Fruit fly (Drosophila melanogaster) whole organism, pupa: ENCODE results near the gene VGlut.

Source experiments
- CG10348 ChIP-seq: fragments of 200-800 bp; sonication (Bioruptor generic); IDR thresholded peaks from 2 replicates; pipeline ENCODE4 v1.3.6; 2022; ENCODE audit warnings: missing biosample characterization, missing genetic modification characterization
- Pif1B ChIP-seq: fragments of 200-800 bp; sonication (Bioruptor generic); optimal IDR thresholded peaks from 3 replicates; lab custom pipeline; 2016; ENCODE audit warnings: missing biosample characterization, missing genetic modification characterization

DNA sequence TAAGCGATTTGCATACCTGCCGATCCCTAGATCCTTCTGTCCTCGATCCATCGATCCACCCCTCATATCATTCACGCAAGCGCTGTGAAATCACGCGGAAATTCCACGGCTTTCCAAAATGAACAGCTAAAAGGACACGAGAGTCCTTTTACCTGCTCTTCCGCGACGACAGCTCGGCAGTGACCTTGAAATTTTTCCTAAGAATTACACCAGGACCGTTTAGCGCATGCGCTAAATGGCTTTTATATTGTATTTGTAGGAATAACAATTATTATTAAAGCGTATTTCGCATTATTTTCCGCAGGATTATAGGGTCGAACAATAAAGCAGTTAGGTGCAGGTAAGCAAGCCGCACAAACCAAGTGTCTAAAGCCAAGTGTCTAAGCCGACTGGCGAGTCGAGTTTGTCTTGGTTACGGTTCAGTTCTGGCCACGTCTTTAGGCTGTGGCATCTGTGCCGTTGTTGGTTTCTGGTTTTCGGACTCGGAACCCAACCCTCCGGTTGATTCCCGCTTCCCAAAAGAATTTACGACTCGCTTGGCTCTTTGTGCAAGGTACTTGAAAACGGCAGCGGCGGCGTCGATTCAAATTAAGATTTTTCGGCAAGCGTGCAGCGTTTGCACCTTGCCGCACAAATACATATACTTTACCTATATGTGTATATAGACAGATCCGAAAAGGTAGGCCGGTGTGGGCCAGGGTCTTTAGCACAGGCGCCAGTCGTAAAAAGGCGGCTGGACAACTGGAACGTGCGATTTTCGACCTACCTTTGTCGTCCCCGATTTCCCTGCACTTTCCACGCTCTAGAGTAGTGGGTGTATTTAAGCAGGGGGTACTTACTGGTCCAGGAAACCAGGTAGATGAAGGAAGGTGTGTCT lies 56.7 kb downstream of the VGlut start:
- TF ChIP-seq CG10348 (GFP tag; lab: Robert Waterston, UW) (no peak), Pif1B (GFP tag; lab: Kevin White, UChicago) (no peak)
